Worm (Caenorhabditis elegans): ENCODE results near the gene srx-18.

Gene srx-18

DNA sequence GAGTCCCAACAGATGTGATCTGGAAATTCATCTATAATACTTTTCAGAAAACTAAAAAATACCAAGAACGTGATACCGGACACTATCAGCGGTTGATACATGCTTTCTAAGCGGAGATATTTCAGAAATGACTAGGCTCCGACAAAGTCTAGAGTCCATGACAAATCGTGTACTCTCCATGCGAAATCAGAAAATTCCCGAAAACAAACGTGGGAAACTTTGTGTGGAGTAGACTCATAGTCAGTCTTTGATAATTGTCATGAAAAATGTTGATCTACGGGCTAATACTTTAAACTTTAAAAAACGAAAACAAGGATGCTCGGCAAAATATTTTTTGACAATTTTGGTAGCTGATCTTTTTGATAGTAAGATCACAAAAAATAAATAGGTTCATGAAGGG is at the start of gene srx-18:
Gene srx-18 (minus strand): TSS at position 101 of the 400 bp plus-strand sequence.
- TF ChIP-seq unc-62 (GFP tag; optimal IDR thresholded peaks at IDR 0.05), result no peak

DNA sequence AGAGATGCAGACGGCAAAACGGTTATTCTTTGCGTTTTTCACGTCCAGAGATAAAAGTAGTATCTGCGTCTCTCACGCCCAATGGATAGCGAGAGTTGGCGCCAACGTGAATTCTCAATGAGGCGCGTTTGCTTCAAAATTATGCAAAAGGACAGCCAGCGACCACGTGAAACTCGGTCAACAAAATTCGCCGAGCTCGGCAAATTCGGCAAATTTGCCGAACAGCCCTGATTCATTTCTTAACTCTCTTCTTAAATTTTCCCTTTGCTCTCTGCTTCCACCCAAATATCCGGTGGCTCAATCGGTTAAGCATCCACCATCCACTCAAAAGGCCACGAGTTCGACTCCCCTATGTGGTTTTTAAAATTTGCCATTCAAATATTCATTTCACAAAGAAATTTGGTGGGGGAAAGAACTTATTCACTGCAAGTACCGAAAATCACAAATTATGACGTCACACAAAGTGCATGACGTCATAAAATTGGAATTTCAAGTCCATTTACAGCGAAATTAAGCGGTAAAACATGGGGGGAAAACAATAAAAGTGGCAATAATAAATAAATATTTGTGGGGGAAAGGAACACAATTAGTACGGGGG is 46.8 kb upstream of the srx-18 start:
- TF ChIP-seq unc-62 (GFP tag; optimal IDR thresholded peaks at IDR 0.05), result no peak

DNA sequence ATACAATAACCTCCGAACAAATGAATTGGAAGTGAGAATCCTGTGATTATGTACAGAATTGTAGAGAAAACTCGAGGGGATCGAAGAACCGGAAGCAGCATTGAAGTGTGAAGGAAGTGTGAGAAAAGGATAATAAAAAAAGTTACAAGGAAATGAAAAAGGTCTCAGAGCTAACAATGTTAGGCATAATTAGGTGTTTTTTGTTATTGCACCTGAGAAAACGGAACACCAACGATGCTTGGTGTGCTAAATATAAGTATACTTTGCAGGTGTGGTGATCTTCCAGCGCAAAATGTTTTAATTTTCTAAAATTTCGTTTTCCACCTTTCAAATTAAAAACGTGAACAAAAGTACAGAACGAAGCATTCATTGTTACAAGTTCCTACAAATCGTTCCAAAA is 45.4 kb upstream of the srx-18 start, which contains the start of gene srh-286:
Gene srh-286 (minus strand): TSS at position 101 of the 400 bp plus-strand sequence.
- no peak for TF ChIP-seq unc-62 (GFP tag; optimal IDR thresholded peaks at IDR 0.05)

DNA sequence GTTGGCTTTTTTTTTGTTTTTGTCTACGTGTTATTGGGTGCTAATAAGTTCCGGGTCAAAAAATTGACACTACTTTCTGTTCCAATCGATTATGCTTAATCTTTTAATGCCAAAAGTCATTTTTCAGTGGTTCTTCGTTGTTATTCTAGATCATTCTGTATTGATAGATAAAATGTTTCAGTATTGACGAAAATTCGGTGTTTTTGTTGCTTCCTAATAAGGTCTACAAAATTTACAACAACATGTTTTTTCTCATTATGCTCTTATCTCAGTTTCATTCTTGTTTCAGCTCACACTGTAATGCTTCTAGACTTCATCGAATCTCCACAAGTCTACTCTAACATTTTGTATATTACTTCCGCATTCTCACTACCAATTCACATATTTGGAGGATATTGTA is 32.7 kb upstream of the srx-18 start, which contains the start of gene srh-303:
Gene srh-303 (plus strand): TSS at position 301 of the 400 bp plus-strand sequence.
- no peak for TF ChIP-seq unc-62 (GFP tag; optimal IDR thresholded peaks at IDR 0.05)

DNA sequence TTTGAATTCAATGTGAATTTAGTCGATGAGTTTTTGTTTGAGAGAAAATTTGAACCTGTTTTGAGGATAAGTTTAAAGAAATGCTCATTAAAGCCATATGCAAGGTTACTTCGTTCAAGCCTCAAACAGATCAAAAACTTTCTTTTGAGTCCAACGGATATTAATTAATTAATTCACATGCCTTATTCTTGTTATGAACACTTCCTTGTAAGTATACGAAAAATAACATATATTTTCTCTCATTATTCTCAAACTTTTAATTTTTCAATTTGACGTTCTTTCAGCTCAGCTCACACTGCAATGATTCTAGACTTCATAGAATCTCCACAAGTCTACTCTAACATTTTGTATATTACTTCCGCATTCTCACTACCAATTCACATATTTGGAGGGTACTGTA is 29.6 kb upstream of the srx-18 start, which contains the start of gene srh-304:
Gene srh-304 (plus strand): TSS at position 301 of the 400 bp plus-strand sequence.
- TF ChIP-seq unc-62 (GFP tag; optimal IDR thresholded peaks at IDR 0.05), result no peak

DNA sequence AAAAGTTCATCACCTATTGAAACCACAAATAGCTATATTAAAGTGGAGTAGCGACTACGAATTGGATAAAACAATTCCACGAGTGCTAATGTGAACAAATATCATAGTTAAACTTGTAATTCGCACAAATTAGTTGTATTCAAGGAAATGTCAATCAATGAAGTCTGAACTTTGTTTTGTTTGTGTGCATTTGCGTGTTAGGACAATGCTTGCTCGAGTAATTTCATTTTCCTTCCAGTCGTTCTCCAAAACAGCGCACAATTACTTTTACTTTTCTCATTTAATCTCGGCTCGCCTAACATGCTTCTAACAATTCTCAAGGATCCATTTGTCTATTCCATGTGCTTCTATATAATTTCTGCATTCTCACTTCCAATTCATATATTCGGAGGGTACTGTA is 25.9 kb upstream of the srx-18 start, which contains the start of gene srh-301:
Gene srh-301 (plus strand): TSS at position 301 of the 400 bp plus-strand sequence.
- no peak for TF ChIP-seq unc-62 (GFP tag; optimal IDR thresholded peaks at IDR 0.05)

DNA sequence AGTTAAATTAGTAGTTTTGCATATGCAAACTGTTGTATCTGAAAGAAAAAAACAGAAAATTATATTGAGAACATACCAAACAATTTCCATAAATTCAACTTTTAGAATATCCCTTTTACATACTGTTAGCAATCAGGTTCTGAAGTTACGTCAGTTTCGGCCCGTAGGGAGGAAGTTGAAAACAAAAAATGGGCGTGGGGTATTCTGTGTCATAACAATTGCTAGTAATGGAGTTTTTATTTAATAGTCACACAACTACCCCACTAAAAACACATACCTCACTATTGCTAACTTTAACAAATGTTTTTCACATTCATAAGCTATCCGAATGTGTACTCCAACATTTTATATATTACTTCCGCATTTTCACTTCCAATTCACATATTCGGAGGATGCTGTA is 23.1 kb upstream of the srx-18 start, which contains the start of gene srh-300:
Gene srh-300 (plus strand): TSS at position 301 of the 400 bp plus-strand sequence.
- TF ChIP-seq unc-62 (GFP tag; optimal IDR thresholded peaks at IDR 0.05), result no peak

DNA sequence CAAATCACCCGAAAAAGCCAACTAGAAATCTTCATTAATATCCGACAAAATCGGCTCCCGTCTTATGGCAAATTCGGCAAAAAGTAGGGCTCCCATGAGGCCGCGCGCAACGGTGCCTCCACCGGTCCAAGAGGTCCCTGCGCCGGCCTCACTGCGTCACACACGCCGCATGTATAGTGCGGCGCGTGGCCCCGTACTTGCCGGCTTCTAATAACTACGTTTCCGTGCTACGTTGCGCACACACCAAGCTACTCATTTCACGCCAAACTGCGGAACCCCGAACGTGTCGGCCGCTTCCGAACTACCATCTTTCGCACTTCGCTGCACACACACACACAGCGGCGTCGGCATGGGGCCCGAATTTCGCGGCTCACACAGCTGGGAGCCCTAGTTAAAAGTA is 21.0 kb upstream of the srx-18 start:
- TF ChIP-seq unc-62 (GFP tag; optimal IDR thresholded peaks at IDR 0.05), result no peak

DNA sequence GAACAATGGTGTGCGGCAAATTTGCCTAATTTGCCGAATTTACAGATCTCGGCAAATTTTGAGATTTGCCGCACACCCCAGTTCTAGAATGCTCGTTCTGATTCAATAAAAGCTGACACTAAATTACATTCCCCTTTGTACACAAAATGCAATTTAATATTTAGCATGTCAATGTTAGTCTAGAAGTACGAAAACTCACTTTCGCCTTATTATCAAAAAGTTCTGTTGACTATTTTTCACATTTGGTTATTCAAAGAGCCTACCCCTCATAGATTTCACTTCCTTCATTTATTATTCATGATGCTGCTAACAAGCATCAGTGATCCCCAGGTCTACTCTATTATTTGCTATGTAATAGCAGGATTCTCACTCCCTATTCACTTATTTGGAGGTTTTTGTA is 19.9 kb upstream of the srx-18 start, which contains the start of gene srh-298:
Gene srh-298 (plus strand): TSS at position 301 of the 400 bp plus-strand sequence.
- TF ChIP-seq unc-62 (GFP tag; optimal IDR thresholded peaks at IDR 0.05), result no peak

DNA sequence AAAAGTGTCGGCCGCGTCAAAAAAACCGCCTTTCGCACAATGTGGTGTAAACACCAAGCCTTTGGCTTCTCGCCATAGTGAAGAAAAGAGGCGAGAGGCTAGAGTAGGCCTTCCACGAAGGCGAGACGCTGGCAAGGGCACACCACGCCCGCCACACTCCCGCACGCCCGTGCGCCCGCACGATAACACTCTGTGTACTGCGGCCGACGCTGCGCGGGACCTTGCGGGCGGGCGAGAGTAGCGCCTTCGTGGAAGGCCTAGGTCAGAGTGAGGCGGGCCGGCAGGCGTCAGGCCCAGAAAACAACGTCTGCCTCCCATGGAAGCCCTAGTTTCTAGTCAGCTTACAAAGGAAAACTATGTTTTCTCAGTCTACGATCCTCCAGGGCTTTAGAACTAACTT is 13.4 kb upstream of the srx-18 start:
- TF ChIP-seq unc-62 (GFP tag; optimal IDR thresholded peaks at IDR 0.05), result no peak

DNA sequence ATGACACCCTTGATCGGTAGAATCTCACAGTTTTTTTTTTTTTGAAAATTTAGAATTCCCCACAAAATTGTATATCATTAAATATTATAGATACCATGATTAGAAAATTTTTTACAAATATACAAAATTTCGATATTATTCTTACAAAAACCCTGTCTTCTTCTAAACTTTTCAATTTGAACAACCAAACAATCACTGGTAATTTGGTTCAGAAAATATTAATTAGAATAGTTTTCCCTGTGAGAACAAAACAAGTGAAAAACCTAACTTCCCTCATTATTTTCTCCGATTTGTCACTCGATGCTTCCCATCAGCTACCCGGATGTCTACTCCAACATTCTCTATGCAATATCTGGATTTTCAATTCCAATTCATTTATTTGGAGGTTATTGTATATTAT is 11.4 kb upstream of the srx-18 start, which contains the start of gene srh-296:
Gene srh-296 (plus strand): TSS at position 301 of the 400 bp plus-strand sequence.
- TF ChIP-seq unc-62 (GFP tag; optimal IDR thresholded peaks at IDR 0.05), result no peak

DNA sequence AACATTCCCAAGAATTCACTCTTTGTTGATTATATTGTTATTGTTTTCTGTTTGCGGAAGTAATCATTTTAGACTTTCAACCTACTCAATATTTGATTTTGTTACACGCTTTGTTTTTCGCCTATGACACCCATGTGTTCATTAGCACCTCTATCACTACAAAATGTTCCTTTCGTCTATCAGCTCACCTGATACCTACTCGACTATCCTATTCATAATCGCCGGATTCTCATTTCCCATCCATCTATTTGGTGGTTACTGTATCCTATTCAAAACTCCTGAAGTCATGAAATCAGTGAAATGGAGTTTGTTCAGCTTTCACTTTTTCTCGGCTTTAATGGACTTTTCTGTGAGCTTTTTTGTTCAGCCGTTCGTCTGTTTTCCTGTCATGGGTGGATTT is 6.6 kb upstream of the srx-18 start, which contains the start of gene srh-291:
Gene srh-291 (plus strand): TSS at position 301 of the 400 bp plus-strand sequence.
- TF ChIP-seq unc-62 (GFP tag; optimal IDR thresholded peaks at IDR 0.05), result no peak

DNA sequence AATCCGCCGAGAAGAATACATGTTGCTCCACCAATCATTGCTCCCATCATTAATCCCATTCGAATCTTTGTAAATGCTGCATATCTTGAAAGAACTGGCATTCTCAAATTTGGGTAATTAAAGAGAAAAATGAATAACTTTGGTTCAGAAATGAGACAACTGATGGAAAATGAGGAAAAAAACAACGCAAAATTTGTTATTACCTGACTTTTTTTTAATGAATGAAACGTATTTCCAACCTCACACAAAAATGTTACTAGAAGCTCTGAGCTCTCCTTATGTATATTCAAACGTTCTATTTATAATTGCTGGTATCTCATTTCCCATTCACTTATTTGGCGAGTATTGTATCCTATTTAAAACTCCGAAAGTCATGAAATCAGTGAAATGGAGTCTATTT is 3.8 kb upstream of the srx-18 start, which contains the start of the genes Y94A7B.11 and srh-292:
Gene Y94A7B.11 (minus strand): TSS at position 101 of the 400 bp plus-strand sequence.
Gene srh-292 (plus strand): TSS at position 251 of the 400 bp plus-strand sequence.
- TF ChIP-seq unc-62 (GFP tag; optimal IDR thresholded peaks at IDR 0.05), result no peak

DNA sequence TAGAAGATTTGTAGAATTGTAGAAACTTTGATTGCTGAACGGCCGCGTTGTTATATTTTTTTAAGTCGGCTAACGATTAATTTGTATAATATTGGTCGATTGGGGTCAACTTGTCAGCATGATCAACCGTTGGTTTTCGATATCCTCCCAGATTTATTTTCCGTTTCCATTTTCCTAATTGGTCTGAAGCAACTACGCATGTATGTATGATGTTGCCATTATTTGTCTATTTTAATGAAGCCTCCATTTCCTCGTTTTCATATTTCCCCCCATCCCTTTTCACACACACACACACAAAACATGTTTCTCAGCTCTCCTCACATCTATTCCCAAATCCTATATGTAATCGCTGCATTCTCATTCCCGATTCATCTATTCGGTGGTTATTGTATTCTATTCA is 1.8 kb upstream of the srx-18 start, which contains the start of gene srh-287:
Gene srh-287 (plus strand): TSS at position 301 of the 400 bp plus-strand sequence.
- no peak for TF ChIP-seq unc-62 (GFP tag; optimal IDR thresholded peaks at IDR 0.05)

DNA sequence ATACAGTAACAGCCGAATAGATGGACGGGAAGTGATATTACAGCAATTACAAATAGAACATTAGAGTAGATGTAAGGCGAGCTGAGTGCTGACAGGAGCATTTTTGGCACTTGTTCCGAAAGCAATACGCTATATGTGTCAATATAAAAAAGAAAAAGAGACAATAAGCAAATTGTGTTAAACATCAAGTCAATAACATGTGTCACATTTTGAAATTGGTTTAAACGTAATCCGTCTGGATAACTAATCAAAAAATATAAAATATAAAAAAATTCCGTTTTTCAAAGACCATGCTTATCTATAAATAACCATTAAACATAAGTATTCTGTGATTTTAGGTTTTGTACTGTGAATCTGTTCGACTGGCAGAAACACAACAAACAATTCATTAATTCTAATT is 3.0 kb downstream of the srx-18 start, which contains the start of gene srh-288:
Gene srh-288 (minus strand): TSS at position 101 of the 400 bp plus-strand sequence.
- no peak for TF ChIP-seq unc-62 (GFP tag; optimal IDR thresholded peaks at IDR 0.05)

DNA sequence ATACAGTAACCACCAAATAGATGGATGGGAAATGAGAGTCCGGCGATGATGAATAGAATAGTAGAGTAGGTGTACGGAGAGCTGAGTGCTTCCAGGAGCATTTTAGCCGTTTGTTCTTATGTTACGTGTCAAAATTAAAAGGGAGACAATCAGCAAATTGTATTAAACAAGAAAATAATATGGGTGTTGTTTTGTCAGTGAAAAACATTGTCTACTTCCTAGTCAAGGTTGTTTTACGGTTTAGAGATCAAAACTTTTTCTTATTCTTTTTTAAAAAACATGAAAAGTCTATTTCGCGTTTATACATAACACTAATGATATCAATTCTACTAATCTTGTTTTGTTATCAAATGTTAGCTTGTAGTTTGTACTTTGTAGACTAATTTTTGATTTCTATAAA is 4.7 kb downstream of the srx-18 start, which contains the start of gene srh-289:
Gene srh-289 (minus strand): TSS at position 101 of the 400 bp plus-strand sequence.
- TF ChIP-seq unc-62 (GFP tag; optimal IDR thresholded peaks at IDR 0.05), result no peak

DNA sequence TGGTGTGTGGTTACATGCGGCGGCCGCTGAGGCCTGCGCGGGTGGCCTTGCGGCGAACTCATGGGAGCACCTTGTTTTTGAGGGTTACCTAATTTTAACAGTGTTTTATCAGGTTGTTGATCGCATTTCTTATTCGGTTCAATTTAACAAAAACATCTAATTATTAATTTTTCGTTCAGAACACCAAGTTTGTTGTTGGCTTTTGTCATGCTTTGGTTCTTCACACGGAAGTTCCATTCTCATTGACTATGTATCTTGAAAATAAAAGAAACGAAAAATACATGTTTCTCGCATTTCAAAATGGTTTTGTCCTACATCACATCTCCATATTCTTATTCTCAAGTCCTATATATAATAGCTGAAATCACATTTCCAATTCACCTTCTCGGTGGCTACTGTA is 8.5 kb downstream of the srx-18 start, which contains the start of gene srh-290:
Gene srh-290 (plus strand): TSS at position 301 of the 400 bp plus-strand sequence.
- no peak for TF ChIP-seq unc-62 (GFP tag; optimal IDR thresholded peaks at IDR 0.05)

Measured in whole organism, dauer.